Worm (Caenorhabditis elegans) whole organism, midembryonic: ENCODE data around the gene sdz-9.

Experiments
- T22C8.4 ChIP-seq: fragments of 200-800 bp; sonication (Bioruptor generic); IDR thresholded peaks from 2 replicates; pipeline ENCODE4 v1.3.6; 2022; ENCODE audit warnings: missing genetic modification characterization, missing compliant biosample characterization
- flt-1 ChIP-seq: fragments of 200-800 bp; sonication (Bioruptor generic); IDR thresholded peaks from 2 replicates; pipeline ENCODE4 v1.3.6; 2022; ENCODE audit warnings: missing genetic modification characterization, missing compliant biosample characterization
- klf-2 ChIP-seq: fragments of 200-800 bp; sonication (Bioruptor generic); conservative IDR thresholded peaks from 2 replicates; pipeline ENCODE4 v1.3.6; 2022; ENCODE audit warnings: missing genetic modification reagents, missing genetic modification characterization, missing compliant biosample characterization
- med-1 ChIP-seq: sonication (generic microtip); optimal IDR thresholded peaks from 2 replicates; lab custom pipeline; 2017; ENCODE audit warnings: missing genetic modification characterization, mild to moderate bottlenecking, missing compliant biosample characterization, antibody characterized with exemption, missing genetic modification reagents; ENCODE audit not compliant: insufficient read depth
- ref-1 ChIP-seq: fragments of 200-800 bp; sonication (Bioruptor generic); conservative IDR thresholded peaks from 2 replicates; pipeline ENCODE4 v1.3.6; 2022; ENCODE audit warnings: missing genetic modification reagents, missing genetic modification characterization, missing compliant biosample characterization
- ztf-23 ChIP-seq: fragments of 200-800 bp; sonication (Bioruptor generic); IDR thresholded peaks from 2 replicates; pipeline ENCODE4 v1.3.6; 2022; ENCODE audit warnings: missing genetic modification reagents, missing genetic modification characterization, missing compliant biosample characterization

DNA sequence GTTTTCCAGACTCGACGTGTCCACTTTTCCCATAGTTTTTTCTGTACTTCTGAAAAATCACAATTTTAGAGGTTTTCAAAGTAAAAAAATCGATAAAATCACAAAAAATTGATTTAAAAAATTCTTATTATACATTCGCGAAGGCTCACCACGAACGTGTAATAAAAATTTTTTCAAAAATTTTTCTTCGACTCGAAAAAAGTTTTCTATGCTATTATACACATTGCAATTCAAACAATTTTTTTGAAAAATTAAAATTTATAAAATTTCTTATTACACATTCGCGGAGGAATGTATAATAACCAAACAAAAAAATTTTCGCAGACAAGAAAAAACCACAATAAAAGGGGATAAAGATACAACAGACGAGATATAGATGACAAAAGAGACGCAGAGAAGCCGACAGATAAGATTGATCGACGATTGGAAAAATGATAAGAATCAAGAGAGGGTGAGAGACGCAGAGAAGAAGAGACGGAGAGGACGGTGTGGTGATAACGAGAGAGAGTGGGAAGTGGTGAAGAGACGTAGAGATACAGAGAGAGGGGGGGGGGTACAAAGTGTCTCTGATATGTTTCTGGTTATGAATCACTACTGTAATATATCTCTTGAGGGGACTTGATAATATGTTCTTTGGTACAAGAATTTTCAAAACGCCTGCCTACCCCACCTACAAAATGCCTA, 27.3 kb upstream of the sdz-9 start, which contains the start of gene nhr-119:
- TF ChIP-seq flt-1 (GFP tag; lab: Robert Waterston, UW) (no peak), T22C8.4 (GFP tag; lab: Robert Waterston, UW) (no peak), ref-1 (GFP tag; lab: Robert Waterston, UW) (no peak), med-1 (GFP tag; lab: Kevin White, UChicago) (no peak), klf-2 (GFP tag; lab: Robert Waterston, UW) (no peak), ztf-23 (GFP tag; lab: Robert Waterston, UW) (no peak)
